Fruit fly (Drosophila melanogaster) S2 (cell line): ENCODE measurements around the gene CG5273.

Experiments
- CG8478 ChIP-seq: fragments of >200 bp; optimal IDR thresholded peaks from 2 replicates; lab custom pipeline; 2018
- CTCF ChIP-seq, 2 experiments: fragments of >200 bp; optimal IDR thresholded peaks; 2 replicates each; lab custom pipeline; 2018

DNA sequence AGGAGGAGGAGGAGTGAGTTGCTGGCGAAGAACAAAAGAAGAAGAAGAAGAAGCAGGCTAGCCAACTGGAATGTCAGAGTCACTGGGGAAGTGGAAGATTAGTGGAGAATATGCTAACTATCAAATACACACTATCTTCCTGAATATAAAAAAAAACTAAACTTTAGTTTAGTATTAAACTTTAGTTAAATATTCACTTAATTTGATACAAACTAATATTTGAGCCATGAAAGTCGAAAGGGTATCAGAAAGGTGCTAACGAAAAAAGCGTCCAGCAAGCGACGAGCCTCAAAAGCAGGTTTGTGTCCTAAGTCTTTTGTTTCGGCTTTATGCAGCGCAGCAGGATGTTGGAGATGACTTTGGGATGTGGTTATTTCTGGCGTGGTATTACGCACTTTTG, 15.8 kb downstream of the CG5273 start:
- TF ChIP-seq CG8478 (lab: Kevin White, UChicago) = no peak
- no peak for TF ChIP-seq CTCF (optimal IDR thresholded peaks at IDR 0.05; lab: Kevin White, UChicago)
